Fruit fly (Drosophila melanogaster) whole organism, wandering third instar larva: ENCODE data around the gene CG31516.

Experiments used
- Abd-B ChIP-seq: fragments of >200 bp; optimal IDR thresholded peaks from 2 replicates; lab custom pipeline; 2017; ENCODE audit warnings: missing biosample characterization, missing genetic modification characterization
- CG32264 ChIP-seq: fragments of 200-800 bp; sonication (Bioruptor generic); optimal IDR thresholded peaks from 2 replicates; lab custom pipeline; 2016; ENCODE audit warnings: missing biosample characterization, missing genetic modification characterization
- CrebA ChIP-seq: fragments of 200-800 bp; sonication (Bioruptor generic); optimal IDR thresholded peaks from 2 replicates; lab custom pipeline; 2016; ENCODE audit warnings: missing biosample characterization, mild to moderate bottlenecking, missing genetic modification characterization, borderline replicate concordance
- Dfd ChIP-seq: fragments of >200 bp; optimal IDR thresholded peaks from 2 replicates; lab custom pipeline; 2017; ENCODE audit warnings: missing biosample characterization, missing genetic modification characterization
- Dif ChIP-seq: fragments of 200-275, 200-300 bp; sonication (Bioruptor generic); optimal IDR thresholded peaks from 2 replicates; lab custom pipeline; 2018; ENCODE audit warnings: missing biosample characterization, missing genetic modification characterization; ENCODE audit not compliant: partially characterized antibody
- GATAd ChIP-seq: sonication (Bioruptor generic); optimal IDR thresholded peaks from 2 replicates; lab custom pipeline; 2016; ENCODE audit warnings: missing biosample characterization, missing genetic modification characterization
- HLH106 ChIP-seq: fragments of 200-800 bp; optimal IDR thresholded peaks from 3 replicates; lab custom pipeline; 2019; ENCODE audit warnings: missing biosample characterization, mild to moderate bottlenecking, missing genetic modification characterization, moderate library complexity
- Hnf4 ChIP-seq: fragments of 200-800 bp; sonication (Bioruptor generic); optimal IDR thresholded peaks from 2 replicates; lab custom pipeline; 2016; ENCODE audit warnings: missing biosample characterization, mild to moderate bottlenecking, missing genetic modification characterization
- Hr78 ChIP-seq: fragments of >200 bp; optimal IDR thresholded peaks from 2 replicates; lab custom pipeline; 2017; ENCODE audit warnings: missing biosample characterization, missing genetic modification characterization
- Jra ChIP-seq: sonication (Bioruptor generic); optimal IDR thresholded peaks from 2 replicates; lab custom pipeline; 2016; ENCODE audit warnings: missing biosample characterization, missing genetic modification characterization
- N ChIP-seq: fragments of >200 bp; optimal IDR thresholded peaks from 2 replicates; lab custom pipeline; 2018; ENCODE audit warnings: missing biosample characterization, missing external identifiers, missing genetic modification characterization
- OdsH ChIP-seq: fragments of 200-800 bp; sonication (Bioruptor generic); optimal IDR thresholded peaks from 2 replicates; lab custom pipeline; 2016; ENCODE audit warnings: missing biosample characterization, mild to moderate bottlenecking, missing genetic modification characterization
- Rel ChIP-seq, 2 experiments: fragments of 200-800 bp; sonication (Bioruptor generic) in 1 of 2; optimal IDR thresholded peaks; 2 replicates in 1 of 2; 3 replicates in 1 of 2; lab custom pipeline; 2016 to 2019; ENCODE audit warnings: mild to moderate bottlenecking in 2 of 2, missing biosample characterization in 2 of 2, missing genetic modification characterization in 2 of 2, moderate library complexity in 1 of 2
- Sp1 ChIP-seq: fragments of 200-800 bp; sonication (Bioruptor generic); optimal IDR thresholded peaks from 3 replicates; lab custom pipeline; 2019; ENCODE audit warnings: missing biosample characterization, mild to moderate bottlenecking, missing genetic modification characterization, moderate library complexity
- Vsx2 ChIP-seq: fragments of 200-300, 225-300 bp; sonication (Bioruptor generic); optimal IDR thresholded peaks from 2 replicates; lab custom pipeline; 2018; ENCODE audit warnings: missing biosample characterization, missing genetic modification characterization; ENCODE audit not compliant: partially characterized antibody
- brk ChIP-seq: fragments of 200-800 bp; sonication (Bioruptor generic); optimal IDR thresholded peaks from 2 replicates; lab custom pipeline; 2016; ENCODE audit warnings: missing biosample characterization, mild to moderate bottlenecking, missing genetic modification characterization
- dl ChIP-seq, 2 experiments: fragments of 175-275, 200-275 bp in 1 of 2; fragments of 200-275 bp in 1 of 2; sonication (Bioruptor generic); optimal IDR thresholded peaks; lab custom pipeline; 2018; ENCODE audit warnings: mild to moderate bottlenecking in 2 of 2, missing biosample characterization in 2 of 2, missing genetic modification characterization in 2 of 2, moderate library complexity in 2 of 2; ENCODE audit not compliant: partially characterized antibody in 2 of 2, insufficient read depth in 1 of 2
- dmrt93B ChIP-seq: fragments of 200-800 bp; sonication (Bioruptor generic); optimal IDR thresholded peaks from 2 replicates; lab custom pipeline; 2018; ENCODE audit warnings: missing biosample characterization, mild to moderate bottlenecking, missing genetic modification characterization
- dsf ChIP-seq: sonication (Bioruptor generic); optimal IDR thresholded peaks from 2 replicates; lab custom pipeline; 2016; ENCODE audit warnings: missing biosample characterization, missing genetic modification characterization, borderline replicate concordance
- fru ChIP-seq: fragments of 200-800 bp; sonication (Bioruptor generic); optimal IDR thresholded peaks from 3 replicates; lab custom pipeline; 2016; ENCODE audit warnings: missing biosample characterization, mild to moderate bottlenecking, missing genetic modification characterization
- h ChIP-seq: fragments of 200-800 bp; sonication (Bioruptor generic); optimal IDR thresholded peaks from 3 replicates; lab custom pipeline; 2016; ENCODE audit warnings: missing biosample characterization, mild to moderate bottlenecking, missing genetic modification characterization
- jim ChIP-seq: fragments of 175-275, 200-325 bp; sonication (Bioruptor generic); optimal IDR thresholded peaks from 2 replicates; lab custom pipeline; 2016; ENCODE audit warnings: missing biosample characterization, mild to moderate bottlenecking, missing genetic modification characterization
- lola ChIP-seq: fragments of >200 bp; optimal IDR thresholded peaks from 2 replicates; lab custom pipeline; 2017; ENCODE audit warnings: missing biosample characterization, missing genetic modification characterization
- pan ChIP-seq: fragments of >200 bp; optimal IDR thresholded peaks from 2 replicates; lab custom pipeline; 2017
- psq ChIP-seq: fragments of 200-800 bp; sonication (Bioruptor generic); optimal IDR thresholded peaks from 3 replicates; lab custom pipeline; 2017; ENCODE audit warnings: missing biosample characterization, mild to moderate bottlenecking, missing genetic modification characterization, moderate library complexity
- rgr ChIP-seq: fragments of 200-800 bp; sonication (Bioruptor generic); optimal IDR thresholded peaks from 3 replicates; lab custom pipeline; 2016; ENCODE audit warnings: missing biosample characterization, mild to moderate bottlenecking, missing genetic modification characterization
- sage ChIP-seq: fragments of 200-800 bp; sonication (Bioruptor generic); optimal IDR thresholded peaks from 2 replicates; lab custom pipeline; 2016; ENCODE audit warnings: missing biosample characterization, mild to moderate bottlenecking, missing genetic modification characterization
- sv ChIP-seq: fragments of 200-800 bp; sonication (Bioruptor generic); optimal IDR thresholded peaks from 3 replicates; lab custom pipeline; 2016; ENCODE audit warnings: missing biosample characterization, missing genetic modification characterization
- tai ChIP-seq: sonication (Bioruptor generic); optimal IDR thresholded peaks from 2 replicates; lab custom pipeline; 2016; ENCODE audit warnings: missing biosample characterization, missing genetic modification characterization
- woc ChIP-seq: sonication (Bioruptor generic); optimal IDR thresholded peaks from 2 replicates; lab custom pipeline; 2016; ENCODE audit warnings: missing biosample characterization, mild to moderate bottlenecking, missing genetic modification characterization

Gene CG31516

DNA sequence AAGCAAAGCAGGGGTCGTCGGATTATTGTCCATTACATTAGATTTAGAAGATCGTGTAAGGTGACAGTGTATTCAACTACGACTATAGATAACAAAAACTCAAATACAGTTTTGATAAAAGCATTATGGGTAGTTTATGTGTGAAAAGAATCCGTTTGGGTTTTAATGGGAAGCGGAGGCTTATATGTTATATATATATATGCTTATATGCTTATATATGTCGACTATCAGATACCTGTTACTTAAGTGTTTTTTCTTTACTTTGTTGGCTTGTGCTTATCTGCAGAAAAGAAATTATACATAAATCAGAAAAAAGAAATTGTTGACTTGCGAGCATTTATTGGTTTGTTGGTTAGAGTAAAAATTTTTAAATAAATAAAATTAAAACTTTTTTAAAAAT lies 33.0 kb upstream of the CG31516 start, which contains the start of gene CG14644:
Gene CG14644 (minus strand): TSS at position 101 of the 400 bp plus-strand sequence.
- no peak for TF ChIP-seq dl (GFP tag; optimal IDR thresholded peaks at IDR 0.05; lab: Kevin White, UChicago; ENCODE audit: insufficient read depth in 1 of 2, partially characterized antibody in 2 of 2)
- TF ChIP-seq sage (GFP tag; lab: Kevin White, UChicago): no peak
- TF ChIP-seq HLH106 (tag; lab: Kevin White, UChicago): no peak
- no peak for TF ChIP-seq Dfd (GFP tag; lab: Kevin White, UChicago)
- TF ChIP-seq Hr78 (GFP tag; lab: Kevin White, UChicago): no peak
- TF ChIP-seq Jra (GFP tag; lab: Kevin White, UChicago): no peak
- TF ChIP-seq CrebA: no peak
- no peak for TF ChIP-seq h (GFP tag; lab: Kevin White, UChicago)
- TF ChIP-seq brk (GFP tag; lab: Kevin White, UChicago): no peak
- TF ChIP-seq rgr (GFP tag; lab: Kevin White, UChicago): no peak
- TF ChIP-seq pan (lab: Kevin White, UChicago): no peak
- no peak for TF ChIP-seq Sp1
- TF ChIP-seq Hnf4 (GFP tag; lab: Kevin White, UChicago): no peak
- TF ChIP-seq OdsH: no peak
- TF ChIP-seq Abd-B: no peak
- TF ChIP-seq lola (GFP tag; lab: Kevin White, UChicago): no peak
- no peak for TF ChIP-seq fru
- TF ChIP-seq woc: no peak
- no peak for TF ChIP-seq jim (GFP tag; lab: Kevin White, UChicago)
- TF ChIP-seq dmrt93B: no peak

DNA sequence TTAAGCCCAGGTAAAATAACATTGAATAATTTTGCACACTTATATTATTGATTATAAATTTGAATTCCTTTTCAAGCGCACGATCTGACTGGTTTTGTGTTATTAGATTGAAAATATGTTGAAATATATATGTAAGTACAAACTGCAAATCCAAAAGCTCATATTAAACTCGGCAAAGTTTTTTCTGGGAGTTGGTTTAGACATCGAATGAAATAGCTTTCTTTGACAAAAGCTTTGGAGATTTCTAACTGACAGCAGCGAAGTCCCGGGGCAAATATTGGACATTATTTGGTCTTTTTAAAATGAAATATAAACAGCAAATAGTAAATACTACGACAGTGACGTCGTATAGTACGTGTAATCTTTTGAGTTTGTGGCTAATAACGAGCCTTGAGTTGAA lies 31.3 kb upstream of the CG31516 start, which contains the start of gene TwdlG:
Gene TwdlG (minus strand): TSS at position 101 of the 400 bp plus-strand sequence.
- TF ChIP-seq dmrt93B (no peak), OdsH (no peak), CrebA (no peak)

DNA sequence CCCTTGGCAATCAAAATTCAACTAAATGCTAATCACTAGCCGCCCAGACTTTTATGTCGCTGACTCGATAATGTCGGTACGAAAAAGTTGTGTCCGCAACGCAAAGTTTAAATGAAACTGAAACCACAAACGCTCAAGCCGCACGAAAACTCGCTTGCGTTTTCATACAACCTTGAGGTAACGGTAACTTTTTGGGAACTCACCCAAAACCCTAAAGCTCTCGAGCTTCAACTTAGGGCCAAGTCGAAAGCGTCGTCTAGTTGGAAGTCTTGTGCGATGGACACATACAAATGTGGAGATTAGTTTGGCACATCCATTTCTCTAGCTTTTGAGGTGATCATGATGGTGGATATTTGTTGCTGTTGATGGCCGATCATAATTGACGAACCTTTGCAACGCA lies 30.0 kb upstream of the CG31516 start:
- TF ChIP-seq Vsx2 (GFP tag; lab: Kevin White, UChicago) (no peak), Sp1 (no peak), psq (GFP tag; lab: Kevin White, UChicago) (no peak), dmrt93B (no peak), sv (GFP tag; lab: Kevin White, UChicago) (no peak), GATAd (GFP tag; lab: Kevin White, UChicago) (no peak), Rel (GFP tag; optimal IDR thresholded peaks at IDR 0.05; lab: Kevin White, UChicago) (no peak), Rel (tag; optimal IDR thresholded peaks at IDR 0.05; lab: Kevin White, UChicago) (no peak), h (GFP tag; lab: Kevin White, UChicago) (no peak), Dfd (GFP tag; lab: Kevin White, UChicago) (no peak), lola (GFP tag; lab: Kevin White, UChicago) (no peak), Dif (GFP tag; lab: Kevin White, UChicago) (no peak), brk (GFP tag; lab: Kevin White, UChicago) (no peak), Hr78 (GFP tag; lab: Kevin White, UChicago) (no peak), fru (no peak), tai (GFP tag; lab: Kevin White, UChicago) (no peak), CG32264 (GFP tag; lab: Kevin White, UChicago) (no peak)

DNA sequence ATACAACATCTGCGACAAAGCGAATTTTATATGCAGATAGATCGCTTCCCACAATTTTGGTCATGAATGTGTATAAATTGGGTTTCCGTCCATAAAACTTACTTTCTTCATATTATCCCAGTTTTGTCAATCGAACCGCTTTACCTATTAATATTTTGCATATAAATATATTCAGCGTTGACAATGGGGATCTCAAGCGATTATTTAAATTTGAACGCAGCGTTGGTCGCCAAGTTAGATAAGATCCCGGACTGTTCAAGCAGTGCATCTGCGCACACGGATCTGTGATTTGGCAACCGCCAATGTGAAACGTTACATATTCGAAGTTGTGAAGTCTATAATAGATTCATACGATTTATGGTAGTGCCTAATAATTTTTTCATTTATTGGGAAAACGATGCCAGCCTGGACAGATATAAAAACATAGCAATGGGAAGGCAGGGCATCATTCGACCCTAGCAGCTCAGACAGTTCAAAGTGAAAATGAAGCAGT lies 26.7 kb upstream of the CG31516 start, which contains the start of gene TwdlF:
Gene TwdlF (plus strand): TSS at position 443 of the 493 bp plus-strand sequence.
- TF ChIP-seq brk (GFP tag; lab: Kevin White, UChicago) (no peak), Hr78 (GFP tag; lab: Kevin White, UChicago) (no peak), dl (GFP tag; optimal IDR thresholded peaks at IDR 0.05; lab: Kevin White, UChicago; ENCODE audit: insufficient read depth in 1 of 2, partially characterized antibody in 2 of 2) (no peak), N (GFP tag; lab: Kevin White, UChicago) (no peak), woc (no peak), Vsx2 (GFP tag; lab: Kevin White, UChicago) (no peak), dmrt93B (no peak), OdsH (no peak), sv (GFP tag; lab: Kevin White, UChicago) (no peak), dsf (GFP tag; lab: Kevin White, UChicago) (no peak)
